Worm (Caenorhabditis elegans): Measurements from ENCODE around the gene best-16.

- no peak for TF ChIP-seq nfya-1 (tag; optimal IDR thresholded peaks at IDR 0.05; ENCODE audit: insufficient read depth)
- no peak for TF ChIP-seq nhr-12 (tag; optimal IDR thresholded peaks at IDR 0.05)
- no peak for TF ChIP-seq fos-1 (tag; optimal IDR thresholded peaks at IDR 0.05)
- no peak for TF ChIP-seq nhr-28 (tag; optimal IDR thresholded peaks at IDR 0.05)
- TF ChIP-seq mdl-1 (tag; optimal IDR thresholded peaks at IDR 0.05): no peak
- no peak for TF ChIP-seq unc-62 (GFP tag; optimal IDR thresholded peaks at IDR 0.05)
- TF ChIP-seq ZK546.5 (tag; optimal IDR thresholded peaks at IDR 0.05): no peak
Measured at ce11 chrIV:7203696-7204095, 8.1 kb upstream of the best-16 start, which contains the start of gene R13A1.3.
